Fruit fly (Drosophila melanogaster): ENCODE data around the gene Strump.

Strump gene

DNA sequence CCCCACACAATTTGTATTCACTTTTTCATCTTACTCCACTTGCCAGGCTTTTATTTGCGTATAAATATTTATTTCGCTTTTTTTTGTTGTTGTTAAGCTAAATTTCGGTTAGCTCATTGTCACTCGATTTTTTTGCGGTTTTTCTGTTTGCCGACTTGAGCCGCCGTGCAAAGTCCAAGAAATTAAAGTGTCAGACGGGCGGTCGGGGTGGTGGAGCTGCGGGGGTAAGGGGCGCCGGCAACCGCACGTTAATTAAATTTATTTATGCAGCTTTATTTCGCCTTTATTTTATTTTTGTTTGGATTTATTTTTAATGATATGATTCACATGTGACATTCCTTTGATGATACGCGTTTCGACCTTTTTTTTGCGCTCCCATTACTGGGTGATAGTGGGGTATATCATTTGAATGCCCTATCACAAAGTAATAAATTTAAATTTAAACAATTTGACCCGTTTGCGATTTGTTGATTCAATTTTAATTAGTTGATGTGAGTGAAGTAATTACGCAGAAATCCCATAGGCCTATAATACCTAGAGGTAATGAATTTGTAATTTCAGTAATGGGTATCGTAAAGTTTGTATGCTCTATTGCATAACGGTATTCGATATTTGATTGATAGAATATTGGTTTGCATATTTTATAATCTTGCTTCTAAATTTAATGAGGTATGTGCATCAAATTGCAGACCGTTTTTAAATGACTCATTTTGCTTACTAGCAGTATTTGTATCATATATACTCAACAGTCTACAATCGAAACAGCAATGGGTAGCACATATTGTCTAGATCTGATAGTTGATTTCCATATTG is 43.8 kb downstream of the Strump start (continued):
- TF ChIP-seq crc (GFP tag; optimal IDR thresholded peaks at IDR 0.05) (no peak), gt (GFP tag; IDR thresholded peaks at IDR 0.05) (no peak), CG8765 (GFP tag; IDR thresholded peaks at IDR 0.05) (no peak), CG11723 (GFP tag; optimal IDR thresholded peaks at IDR 0.05) (no peak), ase (GFP tag; IDR thresholded peaks at IDR 0.05) (no peak), cato (GFP tag; optimal IDR thresholded peaks at IDR 0.05; ENCODE audit: borderline replicate concordance) (no peak), CG7372 (GFP tag; IDR thresholded peaks at IDR 0.05) (no peak), CG8388 (GFP tag; optimal IDR thresholded peaks at IDR 0.05) (no peak), CG18476 (GFP tag; optimal IDR thresholded peaks at IDR 0.05) (peak; percentile 28), run (tag; optimal IDR thresholded peaks at IDR 0.05) (no peak), CG13624 (GFP tag; optimal IDR thresholded peaks at IDR 0.05) (peak; percentile 60), MTF-1 (GFP tag; optimal IDR thresholded peaks at IDR 0.05; ENCODE audit: borderline replicate concordance) (no peak), aop (GFP tag; IDR thresholded peaks at IDR 0.05) (no peak), org-1 (GFP tag; optimal IDR thresholded peaks at IDR 0.05) (peak; percentile 42), CG17802 (tag; optimal IDR thresholded peaks at IDR 0.05) (no peak), CG7556 (GFP tag; optimal IDR thresholded peaks at IDR 0.05) (peak; percentile 32), bcd (GFP tag; optimal IDR thresholded peaks at IDR 0.05) (peak; percentile 41), CG8290 (GFP tag; optimal IDR thresholded peaks at IDR 0.05) (no peak), CG8290 (tag; optimal IDR thresholded peaks at IDR 0.05) (no peak), CG7839 (tag; optimal IDR thresholded peaks at IDR 0.05) (peak; percentile 53), Hmx (GFP tag; optimal IDR thresholded peaks at IDR 0.05) (peak; percentile 10), Drgx (GFP tag; IDR thresholded peaks at IDR 0.05) (no peak), kah (GFP tag; optimal IDR thresholded peaks at IDR 0.05) (no peak), CG8944 (GFP tag; optimal IDR thresholded peaks at IDR 0.05) (peak; percentile 37), CG14965 (GFP tag; optimal IDR thresholded peaks at IDR 0.05; ENCODE audit: borderline replicate concordance) (no peak), HLH3B (GFP tag; IDR thresholded peaks at IDR 0.05) (no peak), ato (GFP tag; IDR thresholded peaks at IDR 0.05; ENCODE audit: partially characterized antibody) (no peak), lilli (GFP tag; optimal IDR thresholded peaks at IDR 0.05) (peak; percentile 78), CG7745 (tag; optimal IDR thresholded peaks at IDR 0.05) (no peak), CG13296 (GFP tag; optimal IDR thresholded peaks at IDR 0.05) (no peak), NK7.1 (GFP tag; optimal IDR thresholded peaks at IDR 0.05) (peak; percentile 17), CG11247 (GFP tag; IDR thresholded peaks at IDR 0.05) (peak; percentile 45; the same call in 1 of the 2 replicates), HLH4C (GFP tag; IDR thresholded peaks at IDR 0.05; ENCODE audit: partially characterized antibody) (no peak), CG10274 (GFP tag; optimal IDR thresholded peaks at IDR 0.05) (peak; percentile 47), Optix (GFP tag; IDR thresholded peaks at IDR 0.05) (no peak), CG10209 (GFP tag; optimal IDR thresholded peaks at IDR 0.05) (peak; percentile 44), Opbp (GFP tag; IDR thresholded peaks at IDR 0.05; ENCODE audit: partially characterized antibody) (no peak), CG1832 (GFP tag; optimal IDR thresholded peaks at IDR 0.05) (no peak), CG4282 (GFP tag; optimal IDR thresholded peaks at IDR 0.05) (no peak), CG9215 (GFP tag; IDR thresholded peaks at IDR 0.05) (peak; percentile 31), CG15073 (GFP tag; optimal IDR thresholded peaks at IDR 0.05) (no peak), Taf1 (GFP tag; IDR thresholded peaks at IDR 0.05) (no peak), CG4360 (GFP tag; IDR thresholded peaks at IDR 0.05) (no peak), CG31388 (GFP tag; optimal IDR thresholded peaks at IDR 0.05) (no peak), CG1024 (GFP tag; IDR thresholded peaks at IDR 0.05) (no peak), CG10654 (GFP tag; optimal IDR thresholded peaks at IDR 0.05) (no peak), caup (GFP tag; optimal IDR thresholded peaks at IDR 0.05; ENCODE audit: severe bottlenecking) (peak; percentile 19), CG42726 (GFP tag; IDR thresholded peaks at IDR 0.05; ENCODE audit: partially characterized antibody) (no peak), tin (GFP tag; optimal IDR thresholded peaks at IDR 0.05) (peak; percentile 22), gce (GFP tag; IDR thresholded peaks at IDR 0.05) (no peak)
